Worm (Caenorhabditis elegans) whole organism, young adult: ENCODE data around the gene rhgf-2.
"Not testable (repeated sequence)": the region's sequence is repeated elsewhere in the genome, so short reads cannot be mapped to it uniquely, and the experiment has no call there.

Experiments
- K12H6.12 ChIP-seq: fragments of 200-800 bp; sonication (Bioruptor generic); optimal IDR thresholded peaks from 2 replicates; lab custom pipeline; 2018; ENCODE audit warnings: mild to moderate bottlenecking, missing genetic modification characterization, missing compliant biosample characterization
- Y53F4B.3 ChIP-seq: fragments of 200-800 bp; sonication (Bioruptor generic); IDR thresholded peaks from 2 replicates; pipeline ENCODE4 v1.3.6; 2022; ENCODE audit warnings: missing genetic modification reagents, missing genetic modification characterization, missing compliant biosample characterization
- die-1 ChIP-seq: sonication (generic microtip); optimal IDR thresholded peaks from 2 replicates; lab custom pipeline; 2016; ENCODE audit warnings: missing genotype, mild to moderate bottlenecking, missing genetic modification characterization, missing compliant biosample characterization
- efl-1 ChIP-seq: fragments of 150-350 bp; optimal IDR thresholded peaks from 2 replicates; lab custom pipeline; 2014; ENCODE audit warnings: missing biosample characterization, missing genetic modification reagents, missing genetic modification characterization
- ets-4 ChIP-seq: fragments of 200-800 bp; sonication (Bioruptor generic); optimal IDR thresholded peaks from 2 replicates; lab custom pipeline; 2018; ENCODE audit warnings: mild to moderate bottlenecking, missing genetic modification characterization, missing compliant biosample characterization
- lin-54 ChIP-seq: fragments of 200-800 bp; sonication (Bioruptor generic); optimal IDR thresholded peaks from 2 replicates; lab custom pipeline; 2018; ENCODE audit warnings: mild to moderate bottlenecking, missing genetic modification characterization, missing compliant biosample characterization
- lir-1 ChIP-seq: fragments of 200-800 bp; sonication (Bioruptor generic); conservative IDR thresholded peaks from 2 replicates; pipeline ENCODE4 v1.3.6; 2022; ENCODE audit warnings: missing genetic modification reagents, missing genetic modification characterization, missing compliant biosample characterization
- rcor-1 ChIP-seq: fragments of 200-800 bp; sonication (Bioruptor generic); IDR thresholded peaks from 2 replicates; pipeline ENCODE4 v1.3.6; 2022; ENCODE audit warnings: missing genetic modification reagents, missing genetic modification characterization, missing compliant biosample characterization
- somi-1 ChIP-seq: fragments of 200-800 bp; sonication (Bioruptor generic); optimal IDR thresholded peaks from 2 replicates; lab custom pipeline; 2018; ENCODE audit warnings: mild to moderate bottlenecking, missing genetic modification characterization, missing compliant biosample characterization

ce11 chrII:4135259-4135658, 34.7 kb downstream of the rhgf-2 start, which contains the start of gene ast-1:
- not testable (repeated sequence) for TF ChIP-seq somi-1 (GFP tag; lab: Kevin White, UChicago); die-1; lin-54 (GFP tag; lab: Kevin White, UChicago); K12H6.12 (tag; lab: Kevin White, UChicago); ets-4 (GFP tag; lab: Kevin White, UChicago); efl-1 (GFP tag; lab: Kevin White, UChicago); lir-1 (GFP tag; lab: Robert Waterston, UW); rcor-1; Y53F4B.3
